Fruit fly (Drosophila melanogaster) whole organism, embryonic: ENCODE results near the gene gt.

Experiments
- BEAF-32 ChIP-seq: fragments of 200-800 bp; sonication (Bioruptor generic); optimal IDR thresholded peaks from 3 replicates; lab custom pipeline; 2017; ENCODE audit warnings: missing biosample characterization, missing genetic modification characterization, mild to moderate bottlenecking, moderate library complexity, missing genetic modification reagents
- C15 ChIP-seq: fragments of 200-800 bp; sonication (Bioruptor generic); IDR thresholded peaks from 3 replicates; pipeline ENCODE4 v1.3.6; 2022; ENCODE audit warnings: missing biosample characterization, missing genetic modification characterization
- CG10209 ChIP-seq: fragments of 200-800 bp; sonication (Bioruptor generic); optimal IDR thresholded peaks from 3 replicates; lab custom pipeline; 2017; ENCODE audit warnings: missing biosample characterization, mild to moderate bottlenecking, missing genetic modification characterization, missing genetic modification reagents
- CG10267 ChIP-seq: fragments of 200-800 bp; sonication (Bioruptor generic); optimal IDR thresholded peaks from 2 replicates; lab custom pipeline; 2018; ENCODE audit warnings: missing biosample characterization, mild to moderate bottlenecking, missing genetic modification characterization, moderate library complexity
- CG11085 ChIP-seq: fragments of 200-800 bp; sonication (Bioruptor generic); IDR thresholded peaks from 2 replicates; pipeline ENCODE4 v1.3.6; 2022; ENCODE audit warnings: missing biosample characterization, missing genetic modification characterization
- CG11456 ChIP-seq: fragments of 200-800 bp; sonication (Bioruptor generic); IDR thresholded peaks from 3 replicates; pipeline ENCODE4 v1.3.6; 2022; ENCODE audit warnings: missing biosample characterization, missing genetic modification characterization
- CG12155 ChIP-seq: fragments of 200-800 bp; sonication (Bioruptor generic); optimal IDR thresholded peaks from 3 replicates; lab custom pipeline; 2016; ENCODE audit warnings: missing biosample characterization, missing genetic modification characterization
- CG13287 ChIP-seq: fragments of 200-800 bp; sonication (Bioruptor generic); IDR thresholded peaks from 2 replicates; pipeline ENCODE4 v1.3.6; 2022; ENCODE audit warnings: missing biosample characterization, missing genetic modification characterization; ENCODE audit not compliant: partially characterized antibody
- CG14050 ChIP-seq: fragments of 200-800 bp; sonication (Bioruptor generic); IDR thresholded peaks from 3 replicates; pipeline ENCODE4 v1.3.6; 2022; ENCODE audit warnings: missing biosample characterization, missing genetic modification characterization
- CG14860 ChIP-seq: fragments of 200-800 bp; sonication (Bioruptor generic); IDR thresholded peaks from 3 replicates; pipeline ENCODE4 v1.3.6; 2022; ENCODE audit warnings: missing biosample characterization, missing genetic modification characterization; ENCODE audit not compliant: partially characterized antibody
- CG18262 ChIP-seq: fragments of 200-800 bp; optimal IDR thresholded peaks from 3 replicates; lab custom pipeline; 2019; ENCODE audit warnings: missing biosample characterization, mild to moderate bottlenecking, missing genetic modification characterization, moderate library complexity
- CG18764 ChIP-seq: fragments of 200-800 bp; sonication (Bioruptor generic); optimal IDR thresholded peaks from 3 replicates; lab custom pipeline; 2016; ENCODE audit warnings: missing biosample characterization, missing genetic modification characterization
- CG2678 ChIP-seq: fragments of 200-800 bp; sonication (Bioruptor generic); optimal IDR thresholded peaks from 3 replicates; lab custom pipeline; 2019; ENCODE audit warnings: missing biosample characterization, mild to moderate bottlenecking, missing genetic modification characterization, moderate library complexity
- CG2712 ChIP-seq: fragments of 200-800 bp; optimal IDR thresholded peaks from 3 replicates; lab custom pipeline; 2019; ENCODE audit warnings: missing biosample characterization, mild to moderate bottlenecking, missing genetic modification characterization, moderate library complexity
- CG3065 ChIP-seq: fragments of 200-800 bp; sonication (Bioruptor generic); optimal IDR thresholded peaks from 2 replicates; lab custom pipeline; 2016; ENCODE audit warnings: missing biosample characterization, missing genetic modification characterization
- CG31365 ChIP-seq: fragments of 200-800 bp; sonication (Bioruptor generic); optimal IDR thresholded peaks from 2 replicates; lab custom pipeline; 2018; ENCODE audit warnings: missing biosample characterization, mild to moderate bottlenecking, missing genetic modification characterization
- CG32767 ChIP-seq: fragments of 200-800 bp; sonication (Bioruptor generic); IDR thresholded peaks from 2 replicates; pipeline ENCODE4 v1.3.6; 2022; ENCODE audit warnings: missing biosample characterization, missing genetic modification characterization
- CG4424 ChIP-seq: fragments of 200-800 bp; sonication (Bioruptor generic); optimal IDR thresholded peaks from 3 replicates; lab custom pipeline; 2016; ENCODE audit warnings: missing biosample characterization, missing genetic modification characterization
- CG7372 ChIP-seq: fragments of 200-800 bp; sonication (Bioruptor generic); IDR thresholded peaks from 2 replicates; pipeline ENCODE4 v1.3.6; 2022; ENCODE audit warnings: missing biosample characterization, missing genetic modification characterization
- CG8944 ChIP-seq: fragments of 200-800 bp; sonication (Bioruptor generic); optimal IDR thresholded peaks from 3 replicates; lab custom pipeline; 2016; ENCODE audit warnings: missing biosample characterization, missing genetic modification characterization
- CoRest ChIP-seq: fragments of 200-800 bp; sonication (Bioruptor generic); optimal IDR thresholded peaks from 3 replicates; lab custom pipeline; 2018; ENCODE audit warnings: missing biosample characterization, mild to moderate bottlenecking, missing genetic modification characterization, moderate library complexity
- D19B ChIP-seq: fragments of 200-800 bp; sonication (Bioruptor generic); optimal IDR thresholded peaks from 2 replicates; lab custom pipeline; 2017; ENCODE audit warnings: missing biosample characterization, mild to moderate bottlenecking, missing genetic modification characterization
- Deaf1 ChIP-seq: fragments of 200-800 bp; optimal IDR thresholded peaks from 3 replicates; lab custom pipeline; 2019; ENCODE audit warnings: missing biosample characterization, mild to moderate bottlenecking, missing genetic modification characterization, moderate library complexity
- Lpt ChIP-seq: fragments of >200 bp; optimal IDR thresholded peaks from 2 replicates; lab custom pipeline; 2018; ENCODE audit warnings: missing biosample characterization, missing genetic modification characterization
- Nf-YB ChIP-seq: fragments of 200-800 bp; sonication (Bioruptor generic); optimal IDR thresholded peaks from 3 replicates; lab custom pipeline; 2019; ENCODE audit warnings: missing biosample characterization, mild to moderate bottlenecking, missing genetic modification characterization, moderate library complexity
- Nf-YC ChIP-seq: fragments of 200-800 bp; optimal IDR thresholded peaks from 3 replicates; lab custom pipeline; 2019; ENCODE audit warnings: missing biosample characterization, mild to moderate bottlenecking, missing genetic modification characterization, moderate library complexity
- Oli ChIP-seq: fragments of 200-800 bp; sonication (Bioruptor generic); optimal IDR thresholded peaks from 2 replicates; lab custom pipeline; 2018; ENCODE audit warnings: missing biosample characterization, mild to moderate bottlenecking, missing genetic modification characterization, moderate library complexity
- PHDP ChIP-seq: fragments of 200-800 bp; sonication (Bioruptor generic); optimal IDR thresholded peaks from 3 replicates; lab custom pipeline; 2018; ENCODE audit warnings: missing biosample characterization, mild to moderate bottlenecking, missing genetic modification characterization, moderate library complexity
- Ravus ChIP-seq: fragments of 200-800 bp; sonication (Bioruptor generic); IDR thresholded peaks from 2 replicates; pipeline ENCODE4 v1.3.6; 2022; ENCODE audit warnings: missing biosample characterization, missing genetic modification characterization
- Side ChIP-seq: fragments of 200-800 bp; sonication (Bioruptor generic); optimal IDR thresholded peaks from 2 replicates; lab custom pipeline; 2016; ENCODE audit warnings: missing biosample characterization, missing genetic modification characterization
- Spps ChIP-seq: fragments of 200-800 bp; sonication (Bioruptor generic); optimal IDR thresholded peaks from 2 replicates; lab custom pipeline; 2018; ENCODE audit warnings: missing biosample characterization, mild to moderate bottlenecking, missing genetic modification characterization
- cg ChIP-seq: fragments of 200-800 bp; sonication (Bioruptor generic); optimal IDR thresholded peaks from 3 replicates; lab custom pipeline; 2019; ENCODE audit warnings: missing biosample characterization, mild to moderate bottlenecking, missing genetic modification characterization, moderate library complexity
- chinmo ChIP-seq: fragments of 200-800 bp; sonication (Bioruptor generic); IDR thresholded peaks from 4 replicates; pipeline ENCODE4 v1.3.6; 2022; ENCODE audit warnings: missing biosample characterization, missing genetic modification characterization; ENCODE audit not compliant: partially characterized antibody
- corto ChIP-seq: fragments of 200-800 bp; sonication (Bioruptor generic); optimal IDR thresholded peaks from 2 replicates; lab custom pipeline; 2016; ENCODE audit warnings: missing biosample characterization, mild to moderate bottlenecking, missing genetic modification characterization, moderate library complexity
- disco-r ChIP-seq: fragments of 200-800 bp; sonication (Bioruptor generic); optimal IDR thresholded peaks from 2 replicates; lab custom pipeline; 2016; ENCODE audit warnings: missing biosample characterization, missing genetic modification characterization
- gce ChIP-seq: fragments of 200-800 bp; sonication (Bioruptor generic); IDR thresholded peaks from 3 replicates; pipeline ENCODE4 v1.3.6; 2022; ENCODE audit warnings: missing biosample characterization, missing genetic modification characterization
- gcm2 ChIP-seq: fragments of 200-800 bp; sonication (Bioruptor generic); optimal IDR thresholded peaks from 2 replicates; lab custom pipeline; 2016; ENCODE audit warnings: missing biosample characterization, missing genetic modification characterization
- gfzf ChIP-seq: fragments of 200-800 bp; sonication (Bioruptor generic); optimal IDR thresholded peaks from 2 replicates; lab custom pipeline; 2016; ENCODE audit warnings: missing biosample characterization, mild to moderate bottlenecking, missing genetic modification characterization, moderate library complexity
- gsb ChIP-seq: fragments of 200-800 bp; sonication (Bioruptor generic); IDR thresholded peaks from 2 replicates; pipeline ENCODE4 v1.3.6; 2022; ENCODE audit warnings: missing biosample characterization, missing genetic modification characterization
- lilli ChIP-seq: fragments of 200-800 bp; sonication (Bioruptor generic); optimal IDR thresholded peaks from 3 replicates; lab custom pipeline; 2016; ENCODE audit warnings: missing biosample characterization, missing genetic modification characterization
- otp ChIP-seq: fragments of 200-800 bp; sonication (Bioruptor generic); IDR thresholded peaks from 3 replicates; pipeline ENCODE4, ENCODE4 v1.3.6; 2022; ENCODE audit warnings: missing biosample characterization, missing genetic modification characterization
- pb ChIP-seq: fragments of 200-800 bp; sonication (Bioruptor generic); optimal IDR thresholded peaks from 3 replicates; lab custom pipeline; 2016; ENCODE audit warnings: missing biosample characterization, missing genetic modification characterization
- pnt ChIP-seq: fragments of 200-800 bp; sonication (Bioruptor generic); optimal IDR thresholded peaks from 3 replicates; lab custom pipeline; 2016; ENCODE audit warnings: missing biosample characterization, missing genetic modification characterization
- psq ChIP-seq: fragments of 200-800 bp; sonication (Bioruptor generic); optimal IDR thresholded peaks from 2 replicates; lab custom pipeline; 2017; ENCODE audit warnings: missing biosample characterization, missing genetic modification characterization
- sens ChIP-seq: fragments of 200-800 bp; sonication (Bioruptor generic); peaks from one replicate; lab custom pipeline; 2016; ENCODE audit warnings: missing biosample characterization, missing genetic modification characterization
- sim ChIP-seq: fragments of 200-800 bp; sonication (Bioruptor generic); IDR thresholded peaks from 2 replicates; pipeline ENCODE4 v1.3.6; 2022; ENCODE audit warnings: missing biosample characterization, missing genetic modification characterization
- ssp ChIP-seq: fragments of 200-800 bp; sonication (Bioruptor generic); IDR thresholded peaks from 2 replicates; pipeline ENCODE4 v1.3.6; 2022; ENCODE audit warnings: missing biosample characterization, missing genetic modification characterization
- stc ChIP-seq: fragments of 200-800 bp; sonication (Bioruptor generic); IDR thresholded peaks from 2 replicates; pipeline ENCODE4 v1.3.6; 2022; ENCODE audit warnings: missing biosample characterization, missing genetic modification characterization
- tna ChIP-seq: fragments of 200-800 bp; sonication (Bioruptor generic); IDR thresholded peaks from 2 replicates; pipeline ENCODE4 v1.3.6; 2022; ENCODE audit warnings: missing biosample characterization, missing genetic modification characterization; ENCODE audit not compliant: partially characterized antibody
- tup ChIP-seq: fragments of 200-800 bp; sonication (Bioruptor generic); optimal IDR thresholded peaks from 2 replicates; lab custom pipeline; 2016; ENCODE audit warnings: missing biosample characterization, mild to moderate bottlenecking, missing genetic modification characterization, moderate library complexity
- wek ChIP-seq: fragments of 200-800 bp; sonication (Bioruptor generic); optimal IDR thresholded peaks from 3 replicates; lab custom pipeline; 2018; ENCODE audit warnings: missing biosample characterization, mild to moderate bottlenecking, missing genetic modification characterization, moderate library complexity

The gt gene

dm6 chrX:2468576-2468975 is 39.8 kb upstream of the gt start (continued):
- peak; percentile 73 for TF ChIP-seq ssp (GFP tag; lab: Robert Waterston, UW)
- peak; percentile 47; the same call in 1 of the 2 replicates for TF ChIP-seq stc (GFP tag; lab: Robert Waterston, UW)
- TF ChIP-seq cg (GFP tag; lab: Kevin White, UChicago) = no peak
- 0 out of 2 replicates have a peak, but pooled peaks have one; percentile 65 for TF ChIP-seq sim
- TF ChIP-seq CG8944 = peak; percentile 71
- no peak for TF ChIP-seq chinmo (GFP tag; lab: Robert Waterston, UW)
- TF ChIP-seq C15 (GFP tag; lab: Robert Waterston, UW) = no peak
- TF ChIP-seq Lpt (GFP tag; lab: Kevin White, UChicago) = no peak
- peak; percentile 76 for TF ChIP-seq Spps (tag; lab: Kevin White, UChicago)
- peak; percentile 49 for TF ChIP-seq PHDP (tag; lab: Kevin White, UChicago)
- peak; percentile 73 for TF ChIP-seq Oli (tag; lab: Kevin White, UChicago)
- TF ChIP-seq CG10267 = peak; percentile 68
- no peak for TF ChIP-seq tna
- no peak for TF ChIP-seq CG13287
- TF ChIP-seq otp (GFP tag; lab: Robert Waterston, UW) = peak; percentile 83
- TF ChIP-seq lilli = peak; percentile 64
- no peak for TF ChIP-seq CG31365 (tag; lab: Kevin White, UChicago)
- TF ChIP-seq Nf-YB (GFP tag; lab: Kevin White, UChicago) = peak; percentile 35
- TF ChIP-seq CG32767 (GFP tag; lab: Robert Waterston, UW) = peak; percentile 52; the same call in 1 of the 2 replicates
- TF ChIP-seq gfzf (GFP tag; lab: Kevin White, UChicago) = no peak
- TF ChIP-seq CG12155 (GFP tag; lab: Kevin White, UChicago) = peak; percentile 61
- TF ChIP-seq sens (GFP tag; lab: Kevin White, UChicago) = peak; percentile 97
- TF ChIP-seq CG18262 = peak; percentile 80
- no peak for TF ChIP-seq CG14860 (GFP tag; lab: Robert Waterston, UW)
- TF ChIP-seq psq = peak; percentile 16
- no peak for TF ChIP-seq corto (GFP tag; lab: Kevin White, UChicago)
- peak; percentile 51 for TF ChIP-seq CG18764
- TF ChIP-seq gcm2 (GFP tag; lab: Kevin White, UChicago) = no peak
- no peak for TF ChIP-seq CG11085 (GFP tag; lab: Robert Waterston, UW)
- TF ChIP-seq CG3065 = peak; percentile 36
- TF ChIP-seq CG14050 = peak; percentile 22; the same call in 1 of the 3 replicates
- TF ChIP-seq wek (GFP tag; lab: Kevin White, UChicago) = peak; percentile 20
- TF ChIP-seq D19B (GFP tag; lab: Kevin White, UChicago) = no peak
- TF ChIP-seq Nf-YC (tag; lab: Kevin White, UChicago) = no peak
- TF ChIP-seq Side = peak; percentile 68
- TF ChIP-seq CG4424 (GFP tag; lab: Kevin White, UChicago) = peak; percentile 82
- TF ChIP-seq tup (GFP tag; lab: Kevin White, UChicago) = peak; percentile 7
- TF ChIP-seq Deaf1 (tag; lab: Kevin White, UChicago) = no peak
- TF ChIP-seq pb = peak; percentile 24
- TF ChIP-seq gce = peak; percentile 62; the same call in 1 of the 3 replicates
- TF ChIP-seq Ravus = no peak; the same call in 1 of the 2 replicates
- TF ChIP-seq CG2678 (tag; lab: Kevin White, UChicago) = peak; percentile 70
- TF ChIP-seq BEAF-32 (GFP tag; lab: Kevin White, UChicago) = no peak
- peak; percentile 59 for TF ChIP-seq CG7372 (GFP tag; lab: Robert Waterston, UW)
- no peak for TF ChIP-seq gsb (GFP tag; lab: Robert Waterston, UW)
- peak; percentile 83 for TF ChIP-seq CG2712 (tag; lab: Kevin White, UChicago)
- peak; percentile 62 for TF ChIP-seq CG10209 (GFP tag; lab: Kevin White, UChicago)
- peak; percentile 52; the same call in 1 of the 3 replicates for TF ChIP-seq CG11456 (GFP tag; lab: Robert Waterston, UW)
- peak; percentile 72 for TF ChIP-seq CoRest (tag; lab: Kevin White, UChicago)
- no peak for TF ChIP-seq disco-r (GFP tag; lab: Kevin White, UChicago)
- peak; percentile 73 for TF ChIP-seq pnt (GFP tag; lab: Kevin White, UChicago)
